Fruit fly (Drosophila melanogaster): ENCODE data around the gene Lrpprc2.

dm6 chrX:1476848-1477247, 16.4 kb upstream of the Lrpprc2 start, which contains the start of the genes Rab27 and mei-38:
- TF ChIP-seq Hnf4 (GFP tag; optimal IDR thresholded peaks at IDR 0.05) (no peak), Myc (optimal IDR thresholded peaks at IDR 0.05) (peak; percentile 17), psq (GFP tag; optimal IDR thresholded peaks at IDR 0.05) (peak; percentile 3)
